Fruit fly (Drosophila melanogaster) whole organism, adult: ENCODE measurements around the gene Mcm7.
A peak's percentile ranks its signal among the peaks of the same experiment; 100 is the strongest.

Experiments used
- CG11617 ChIP-seq: fragments of 200-800 bp; sonication (Bioruptor generic); optimal IDR thresholded peaks from 2 replicates; lab custom pipeline; 2017; ENCODE audit warnings: mild to moderate bottlenecking, missing biosample characterization, missing genetic modification reagents, missing genetic modification characterization
- CG12768 ChIP-seq: fragments of 200-800 bp; sonication (Bioruptor generic); optimal IDR thresholded peaks from 2 replicates; lab custom pipeline; 2017; ENCODE audit warnings: missing biosample characterization, missing genetic modification characterization, mild to moderate bottlenecking, moderate library complexity, missing genetic modification reagents
- CG14711 ChIP-seq: fragments of 200-800 bp; sonication (Bioruptor generic); optimal IDR thresholded peaks from 2 replicates; lab custom pipeline; 2018; ENCODE audit warnings: missing biosample characterization, mild to moderate bottlenecking, missing genetic modification characterization, moderate library complexity
- CG1620 ChIP-seq: fragments of 200-800 bp; sonication (Bioruptor generic); optimal IDR thresholded peaks from 2 replicates; lab custom pipeline; 2016; ENCODE audit warnings: missing biosample characterization, missing genetic modification characterization
- CG33017 ChIP-seq: fragments of 200-800 bp; sonication (Bioruptor generic); optimal IDR thresholded peaks from 2 replicates; lab custom pipeline; 2018; ENCODE audit warnings: missing biosample characterization, mild to moderate bottlenecking, missing genetic modification characterization, moderate library complexity
- CG5204 ChIP-seq: fragments of 200-800 bp; sonication (Bioruptor generic); optimal IDR thresholded peaks from 2 replicates; lab custom pipeline; 2016; ENCODE audit warnings: missing biosample characterization, missing genetic modification characterization
- CG7045 ChIP-seq: fragments of 200-800 bp; sonication (Bioruptor generic); optimal IDR thresholded peaks from 2 replicates; lab custom pipeline; 2017; ENCODE audit warnings: missing biosample characterization, mild to moderate bottlenecking, missing genetic modification characterization
- CG7101 ChIP-seq: fragments of 200-800 bp; sonication (Bioruptor generic); optimal IDR thresholded peaks from 2 replicates; lab custom pipeline; 2018; ENCODE audit warnings: missing biosample characterization, mild to moderate bottlenecking, missing genetic modification characterization, moderate library complexity
- Clk ChIP-seq: fragments of 200-800 bp; sonication (Bioruptor generic); optimal IDR thresholded peaks from 2 replicates; lab custom pipeline; 2017; ENCODE audit warnings: missing biosample characterization, missing genetic modification characterization
- Crg-1 ChIP-seq: fragments of 200-800 bp; sonication (Bioruptor generic); optimal IDR thresholded peaks from 2 replicates; lab custom pipeline; 2016; ENCODE audit warnings: missing biosample characterization, missing genetic modification characterization
- Hr96 ChIP-seq: fragments of 200-800 bp; sonication (Bioruptor generic); optimal IDR thresholded peaks from 2 replicates; lab custom pipeline; 2016; ENCODE audit warnings: missing biosample characterization, missing genetic modification characterization
- Mnt ChIP-seq: fragments of 200-800 bp; sonication (Bioruptor generic); optimal IDR thresholded peaks from 2 replicates; lab custom pipeline; 2016; ENCODE audit warnings: missing biosample characterization, mild to moderate bottlenecking, missing genetic modification characterization
- bab1 ChIP-seq: fragments of 200-800 bp; sonication (Bioruptor generic); optimal IDR thresholded peaks from 3 replicates; lab custom pipeline; 2019; ENCODE audit warnings: missing biosample characterization, mild to moderate bottlenecking, missing genetic modification characterization, moderate library complexity
- cic ChIP-seq: fragments of 200-800 bp; sonication (Bioruptor generic); optimal IDR thresholded peaks from 2 replicates; lab custom pipeline; 2017; ENCODE audit warnings: missing biosample characterization, mild to moderate bottlenecking, missing genetic modification characterization, moderate library complexity
- cnc ChIP-seq, 2 experiments: fragments of >200 bp; optimal IDR thresholded peaks; 2 replicates each; lab custom pipeline; 2017
- kay ChIP-seq: fragments of 200-800 bp; sonication (Bioruptor generic); peaks from one replicate; lab custom pipeline; 2016; ENCODE audit warnings: missing biosample characterization, missing genetic modification characterization, borderline replicate concordance
- ovo ChIP-seq: fragments of 200-800 bp; sonication (Bioruptor generic); optimal IDR thresholded peaks from 2 replicates; lab custom pipeline; 2016; ENCODE audit warnings: missing biosample characterization, missing genetic modification characterization
- pad ChIP-seq: fragments of 200-800 bp; sonication (Bioruptor generic); optimal IDR thresholded peaks from 3 replicates; lab custom pipeline; 2017; ENCODE audit warnings: missing biosample characterization, missing genetic modification characterization, mild to moderate bottlenecking, moderate library complexity, missing genetic modification reagents
- tj ChIP-seq: fragments of 200-800 bp; sonication (Bioruptor generic); optimal IDR thresholded peaks from 3 replicates; lab custom pipeline; 2017; ENCODE audit warnings: missing biosample characterization, mild to moderate bottlenecking, missing genetic modification characterization, moderate library complexity
- toe ChIP-seq: fragments of 200-800 bp; sonication (Bioruptor generic); optimal IDR thresholded peaks from 2 replicates; lab custom pipeline; 2016; ENCODE audit warnings: missing biosample characterization, missing genetic modification characterization

The Mcm7 gene

DNA sequence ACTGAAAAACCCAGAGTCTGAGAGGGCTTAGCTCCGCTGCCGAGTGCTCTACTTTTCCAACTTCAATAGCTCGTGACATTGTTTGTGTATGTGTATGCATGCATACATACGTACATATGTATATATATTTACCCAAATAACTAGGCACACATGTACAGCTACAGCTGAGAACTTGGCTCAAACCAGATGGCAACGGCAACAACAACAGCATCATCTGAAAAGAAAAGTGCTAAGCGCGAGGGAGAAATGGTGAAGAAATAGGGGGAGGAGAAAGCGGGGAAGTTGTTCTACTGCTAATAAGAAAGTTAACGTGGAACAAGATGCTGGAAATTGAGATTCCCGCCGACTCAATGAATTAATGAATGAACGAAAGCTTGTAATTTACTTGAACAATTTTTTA is 33.6 kb downstream of the Mcm7 start:
- TF ChIP-seq cnc (optimal IDR thresholded peaks at IDR 0.05; lab: Kevin White, UChicago) (no peak), CG12768 (no peak), toe (GFP tag; lab: Kevin White, UChicago) (no peak), CG33017 (tag; lab: Kevin White, UChicago) (no peak), CG11617 (GFP tag; lab: Kevin White, UChicago) (no peak), CG5204 (no peak), pad (GFP tag; lab: Kevin White, UChicago) (no peak), CG7101 (tag; lab: Kevin White, UChicago) (no peak), bab1 (GFP tag; lab: Kevin White, UChicago) (no peak), Mnt (GFP tag; lab: Kevin White, UChicago) (no peak), CG1620 (GFP tag; lab: Kevin White, UChicago) (no peak), kay (GFP tag; lab: Kevin White, UChicago) (no peak), Hr96 (GFP tag; lab: Kevin White, UChicago) (no peak), Crg-1 (GFP tag; lab: Kevin White, UChicago) (no peak), CG14711 (tag; lab: Kevin White, UChicago) (no peak), tj (GFP tag; lab: Kevin White, UChicago) (no peak), Clk (GFP tag; lab: Kevin White, UChicago) (no peak), ovo (GFP tag; lab: Kevin White, UChicago) (no peak)

DNA sequence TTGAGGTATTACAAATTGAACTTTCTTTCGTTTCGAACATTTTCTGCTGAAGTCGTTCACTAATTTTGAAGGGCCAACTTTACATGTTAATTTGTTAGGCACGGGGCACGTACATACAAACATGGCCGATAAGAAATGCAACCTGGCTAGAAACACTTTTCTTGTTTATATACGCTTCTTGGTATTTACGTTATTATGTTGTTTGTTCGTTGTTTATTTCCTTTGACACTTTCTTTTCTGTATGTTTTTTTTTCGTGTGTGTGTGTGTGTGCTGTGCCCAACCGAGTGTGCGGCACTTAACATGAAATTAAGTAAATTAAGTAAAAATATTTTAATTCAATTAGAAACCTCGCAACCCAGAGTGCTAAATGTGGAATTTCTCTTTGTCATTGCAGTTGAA is 34.3 kb downstream of the Mcm7 start:
- TF ChIP-seq pad (GFP tag; lab: Kevin White, UChicago) = no peak
- no peak for TF ChIP-seq CG33017 (tag; lab: Kevin White, UChicago)
- no peak for TF ChIP-seq CG12768
- no peak for TF ChIP-seq CG7101 (tag; lab: Kevin White, UChicago)
- no peak for TF ChIP-seq Hr96 (GFP tag; lab: Kevin White, UChicago)
- TF ChIP-seq Mnt (GFP tag; lab: Kevin White, UChicago) = no peak
- TF ChIP-seq Clk (GFP tag; lab: Kevin White, UChicago) = no peak
- TF ChIP-seq kay (GFP tag; lab: Kevin White, UChicago) = peak; percentile 12

DNA sequence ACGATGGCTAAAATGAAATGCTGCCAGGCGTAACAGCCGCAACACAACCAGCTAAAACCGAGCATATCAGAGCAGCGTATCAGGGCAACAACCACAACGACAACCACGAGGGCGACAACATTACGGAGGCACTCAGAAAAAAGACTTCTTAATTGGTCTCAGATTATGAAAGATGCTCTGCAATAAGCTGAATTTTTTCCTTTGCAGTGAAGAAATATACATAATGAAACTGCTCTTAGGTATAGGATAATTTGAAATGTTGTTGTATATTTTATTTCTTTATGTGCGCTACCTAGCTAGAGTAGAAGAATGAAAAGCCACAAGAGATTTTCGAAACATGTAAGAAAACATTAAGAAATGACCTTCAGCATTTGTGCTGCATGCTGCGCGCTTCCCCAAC is 38.1 kb downstream of the Mcm7 start:
- TF ChIP-seq CG7045 (no peak), pad (GFP tag; lab: Kevin White, UChicago) (no peak), ovo (GFP tag; lab: Kevin White, UChicago) (no peak), CG11617 (GFP tag; lab: Kevin White, UChicago) (no peak), kay (GFP tag; lab: Kevin White, UChicago) (no peak), Clk (GFP tag; lab: Kevin White, UChicago) (no peak), CG12768 (no peak), Mnt (GFP tag; lab: Kevin White, UChicago) (no peak)

DNA sequence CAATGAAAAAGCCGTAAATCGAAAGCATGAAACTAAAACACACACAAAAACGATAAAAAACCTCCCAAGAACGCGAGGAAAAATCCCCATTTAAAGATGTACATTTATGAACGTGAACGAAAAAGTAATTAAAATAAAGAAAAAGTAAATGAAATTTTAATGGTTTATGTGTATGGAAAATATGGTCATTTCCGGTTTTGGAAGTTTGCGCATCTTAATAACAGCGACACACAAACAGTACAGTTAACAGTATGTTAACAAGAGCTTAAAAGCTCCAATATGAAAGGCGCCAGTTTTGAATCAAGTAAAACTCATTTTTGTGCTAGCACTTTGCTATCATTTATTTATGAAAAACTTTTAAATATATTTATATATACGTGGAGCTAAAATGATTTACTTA is 40.5 kb downstream of the Mcm7 start:
- TF ChIP-seq Hr96 (GFP tag; lab: Kevin White, UChicago) (no peak), ovo (GFP tag; lab: Kevin White, UChicago) (no peak), bab1 (GFP tag; lab: Kevin White, UChicago) (peak; percentile 60), kay (GFP tag; lab: Kevin White, UChicago) (peak; percentile 86), CG7101 (tag; lab: Kevin White, UChicago) (no peak)

DNA sequence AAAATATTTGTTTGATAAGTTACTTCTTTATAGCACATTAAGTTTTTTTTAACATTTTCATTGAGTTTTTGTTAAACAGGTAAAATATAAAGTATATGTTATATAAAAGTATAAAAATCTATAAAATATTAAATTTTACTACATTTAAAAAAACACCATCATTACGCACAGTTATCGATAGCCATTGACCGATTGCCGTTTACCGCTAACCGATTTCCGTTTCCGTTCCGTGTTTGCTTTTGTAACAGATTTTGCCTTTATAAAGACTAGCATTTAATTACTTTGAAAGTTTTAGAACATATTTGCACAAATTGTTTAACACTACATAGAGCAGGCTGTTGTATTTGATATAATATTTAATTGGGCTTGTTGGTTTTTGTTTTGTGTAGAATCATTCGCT is 48.3 kb downstream of the Mcm7 start:
- TF ChIP-seq cic (GFP tag; lab: Kevin White, UChicago) (no peak), pad (GFP tag; lab: Kevin White, UChicago) (no peak), CG1620 (GFP tag; lab: Kevin White, UChicago) (no peak), CG33017 (tag; lab: Kevin White, UChicago) (no peak)
